Fruit fly (Drosophila melanogaster) whole organism, embryonic: ENCODE data around the gene sno.
"Not testable (repeated sequence)": the region's sequence is repeated elsewhere in the genome, so short reads cannot be mapped to it uniquely, and the experiment has no call there.

Experiments
- MESR4 ChIP-seq: fragments of 200-800 bp; sonication (Bioruptor generic); optimal IDR thresholded peaks from 2 replicates; lab custom pipeline; 2018; ENCODE audit warnings: missing biosample characterization, mild to moderate bottlenecking, missing genetic modification characterization, moderate library complexity
- twi ChIP-seq: fragments of 200-800 bp; optimal IDR thresholded peaks from 2 replicates; lab custom pipeline; 2019; ENCODE audit warnings: missing biosample characterization, mild to moderate bottlenecking, missing genetic modification characterization, moderate library complexity

DNA sequence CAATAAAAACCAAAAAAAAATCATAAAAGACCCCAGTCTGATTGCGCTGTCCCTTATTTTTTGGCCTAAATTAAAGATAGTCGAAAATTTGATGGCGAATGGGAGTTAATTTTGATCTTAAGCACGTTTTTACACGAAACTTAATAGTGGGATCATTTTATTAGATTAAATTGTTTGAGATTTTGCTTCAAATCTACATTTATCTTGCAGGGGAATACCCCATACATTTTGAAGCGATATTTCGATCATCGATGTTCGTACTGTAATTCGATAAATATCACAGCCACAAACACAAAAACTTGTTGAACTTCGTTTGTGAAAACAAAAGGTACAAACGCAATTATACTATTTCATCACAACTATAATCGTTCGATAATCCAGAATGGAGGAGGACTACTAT is 33.8 kb downstream of the sno start, which contains the start of gene CG32640:
- not testable (repeated sequence) for TF ChIP-seq MESR4 (GFP tag; lab: Kevin White, UChicago); twi (tag; lab: Kevin White, UChicago)
